Fruit fly (Drosophila melanogaster): ENCODE data around the gene CG13116.

Gene CG13116

dm6 chr2L:9779147-9779546 is 49.4 kb downstream of the CG13116 start:
- TF ChIP-seq CTCF (optimal IDR thresholded peaks at IDR 0.05): no peak
- TF ChIP-seq CG8478 (optimal IDR thresholded peaks at IDR 0.05): no peak

dm6 chr2L:9779754-9780153 is 50.0 kb downstream of the CG13116 start:
- TF ChIP-seq CTCF (optimal IDR thresholded peaks at IDR 0.05) (no peak), CG8478 (optimal IDR thresholded peaks at IDR 0.05) (no peak)

All from S2 (cell line).